Worm (Caenorhabditis elegans): ENCODE measurements around the gene Y46G5A.18.
"Not testable (repeated sequence)": the region's sequence is repeated elsewhere in the genome, so short reads cannot be mapped to it uniquely, and the experiment has no call there.

Y46G5A.18 gene

DNA sequence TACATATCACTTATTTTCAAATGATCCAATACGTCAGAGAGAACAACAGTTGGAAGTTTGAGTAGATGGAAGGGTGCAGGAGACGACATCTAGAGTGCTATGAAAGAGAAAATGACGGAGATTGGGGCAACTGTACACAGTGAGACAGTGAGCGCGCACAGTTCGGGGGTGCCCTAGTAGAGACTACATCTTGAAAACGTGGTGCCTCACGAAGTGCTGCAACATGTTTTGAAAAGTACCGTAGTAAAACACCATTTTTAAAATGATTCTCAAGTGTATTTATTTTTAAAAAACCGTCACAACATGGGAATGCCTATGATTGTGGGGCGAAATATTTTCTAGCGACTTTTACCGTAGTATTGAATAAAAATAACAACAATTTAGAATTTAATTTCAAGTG is 51.3 kb downstream of the Y46G5A.18 start, which contains the start of gene Y46G5A.39:
TSS of gene Y46G5A.39 (minus strand) at position 101 of the 400 bp plus-strand sequence.
- TF ChIP-seq snpc-4 (tag; optimal IDR thresholded peaks at IDR 0.05); sea-2 (GFP tag; optimal IDR thresholded peaks at IDR 0.05); ZK546.5 (tag; optimal IDR thresholded peaks at IDR 0.05): not testable (repeated sequence)
